Worm (Caenorhabditis elegans) whole organism, L3 larva: ENCODE results near the gene nspc-16.

Experiments used
- R02D3.7 ChIP-seq: fragments of 150-350 bp; optimal IDR thresholded peaks from 2 replicates; lab custom pipeline; 2014; ENCODE audit warnings: missing biosample characterization, missing genetic modification characterization
- aly-2 ChIP-seq: fragments of 150-350 bp; optimal IDR thresholded peaks from 2 replicates; lab custom pipeline; 2014; ENCODE audit warnings: missing biosample characterization, missing genetic modification characterization
- ama-1 ChIP-seq: fragments of 150-350 bp; optimal IDR thresholded peaks from 2 replicates; lab custom pipeline; 2018
- ceh-28 ChIP-seq: fragments of 150-350 bp; optimal IDR thresholded peaks from 2 replicates; lab custom pipeline; 2014; ENCODE audit warnings: missing biosample characterization, missing genetic modification reagents, missing genetic modification characterization
- egl-27 ChIP-seq: sonication (generic microtip); optimal IDR thresholded peaks from 4 replicates; lab custom pipeline; 2017; ENCODE audit warnings: missing biosample characterization, missing genetic modification reagents, missing genetic modification characterization
- egl-5 ChIP-seq: fragments of 150-350 bp; optimal IDR thresholded peaks from 2 replicates; lab custom pipeline; 2017; ENCODE audit warnings: missing biosample characterization, missing genetic modification reagents, missing genetic modification characterization, inconsistent platforms
- elt-1 ChIP-seq: fragments of 150-350 bp; optimal IDR thresholded peaks from 2 replicates; lab custom pipeline; 2014; ENCODE audit warnings: missing biosample characterization, missing genetic modification characterization
- elt-2 ChIP-seq: sonication (generic microtip); optimal IDR thresholded peaks from 2 replicates; lab custom pipeline; 2016; ENCODE audit warnings: missing genetic modification reagents, mild to moderate bottlenecking, missing genetic modification characterization, missing compliant biosample characterization
- elt-3 ChIP-seq, 3 experiments: fragments of 150-350 bp in 1 of 3; sonication (generic microtip) in 2 of 3; optimal IDR thresholded peaks; 2 replicates in 2 of 3; 4 replicates in 1 of 3; lab custom pipeline; 2014 to 2017; ENCODE audit warnings: missing biosample characterization in 3 of 3, missing genetic modification characterization in 3 of 3
- fkh-10 ChIP-seq: sonication (generic microtip); optimal IDR thresholded peaks from 2 replicates; lab custom pipeline; 2017; ENCODE audit warnings: missing biosample characterization, missing genetic modification reagents, missing genetic modification characterization
- fkh-2 ChIP-seq: fragments of 150-350 bp; optimal IDR thresholded peaks from 2 replicates; lab custom pipeline; 2014; ENCODE audit warnings: missing biosample characterization, missing genetic modification reagents, missing genetic modification characterization
- fos-1 ChIP-seq: fragments of 150-350 bp; optimal IDR thresholded peaks from 2 replicates; lab custom pipeline; 2014; ENCODE audit warnings: missing biosample characterization, missing genetic modification characterization
- hmg-11 ChIP-seq: sonication (generic microtip); optimal IDR thresholded peaks from 2 replicates; lab custom pipeline; 2016; ENCODE audit warnings: missing genetic modification characterization, missing compliant biosample characterization
- jun-1 ChIP-seq: fragments of 150-350 bp; optimal IDR thresholded peaks from 2 replicates; lab custom pipeline; 2014; ENCODE audit warnings: missing biosample characterization, missing genetic modification reagents, missing genetic modification characterization
- lin-15B ChIP-seq: fragments of 150-350 bp; optimal IDR thresholded peaks from 2 replicates; lab custom pipeline; 2014; ENCODE audit warnings: missing biosample characterization, missing genetic modification characterization
- lin-39 ChIP-seq: fragments of 150-350 bp; optimal IDR thresholded peaks from 2 replicates; lab custom pipeline; 2018; ENCODE audit warnings: missing biosample characterization, missing genetic modification reagents, missing genetic modification characterization
- mdl-1 ChIP-seq: fragments of 150-350 bp; optimal IDR thresholded peaks from 2 replicates; lab custom pipeline; 2014; ENCODE audit warnings: missing biosample characterization, missing genetic modification characterization
- mml-1 ChIP-seq: fragments of 150-350 bp; sonication (generic microtip); optimal IDR thresholded peaks from 3 replicates; lab custom pipeline; 2014; ENCODE audit warnings: missing biosample characterization, missing genetic modification characterization
- nfya-1 ChIP-seq: sonication (generic microtip); optimal IDR thresholded peaks from 2 replicates; lab custom pipeline; 2017; ENCODE audit warnings: missing genetic modification characterization, mild to moderate bottlenecking, missing compliant biosample characterization, antibody characterized with exemption, moderate library complexity; ENCODE audit not compliant: insufficient read depth
- nhr-11 ChIP-seq: fragments of 150-350 bp; optimal IDR thresholded peaks from 2 replicates; lab custom pipeline; 2014; ENCODE audit warnings: missing biosample characterization, missing genetic modification characterization
- nhr-23 ChIP-seq: fragments of 150-350 bp; optimal IDR thresholded peaks from 2 replicates; lab custom pipeline; 2014; ENCODE audit warnings: missing biosample characterization, missing genetic modification reagents, missing genetic modification characterization
- nhr-25 ChIP-seq: sonication (generic microtip); optimal IDR thresholded peaks from 2 replicates; lab custom pipeline; 2017; ENCODE audit warnings: missing biosample characterization, missing genetic modification characterization
- nhr-43 ChIP-seq: sonication (generic microtip); optimal IDR thresholded peaks from 2 replicates; lab custom pipeline; 2016; ENCODE audit warnings: mild to moderate bottlenecking, missing genetic modification characterization, missing compliant biosample characterization; ENCODE audit not compliant: poor library complexity, severe bottlenecking
- pha-4 ChIP-seq: fragments of 150-350 bp; optimal IDR thresholded peaks from 2 replicates; lab custom pipeline; 2014; ENCODE audit warnings: missing biosample characterization, missing genetic modification reagents, missing genetic modification characterization
- skn-1 ChIP-seq: fragments of 150-350 bp; optimal IDR thresholded peaks from 2 replicates; lab custom pipeline; 2014; ENCODE audit warnings: missing biosample characterization, missing genetic modification characterization
- tbx-2 ChIP-seq: sonication (generic microtip); optimal IDR thresholded peaks from 2 replicates; lab custom pipeline; 2016; ENCODE audit warnings: mild to moderate bottlenecking, missing genetic modification characterization, missing compliant biosample characterization
- unc-62 ChIP-seq: fragments of 150-350 bp; sonication (generic microtip); optimal IDR thresholded peaks from 4 replicates; lab custom pipeline; 2014; ENCODE audit warnings: missing biosample characterization, missing genetic modification reagents, missing genetic modification characterization
- zag-1 ChIP-seq: fragments of 150-350 bp; optimal IDR thresholded peaks from 2 replicates; lab custom pipeline; 2014; ENCODE audit warnings: missing biosample characterization, missing genetic modification characterization
- ztf-11 ChIP-seq: fragments of 150-350 bp; optimal IDR thresholded peaks from 2 replicates; lab custom pipeline; 2014; ENCODE audit warnings: missing biosample characterization, missing genetic modification characterization
- ztf-4 ChIP-seq: fragments of 150-350 bp; optimal IDR thresholded peaks from 2 replicates; lab custom pipeline; 2014; ENCODE audit warnings: missing biosample characterization, missing genetic modification characterization

nspc-16 gene

DNA sequence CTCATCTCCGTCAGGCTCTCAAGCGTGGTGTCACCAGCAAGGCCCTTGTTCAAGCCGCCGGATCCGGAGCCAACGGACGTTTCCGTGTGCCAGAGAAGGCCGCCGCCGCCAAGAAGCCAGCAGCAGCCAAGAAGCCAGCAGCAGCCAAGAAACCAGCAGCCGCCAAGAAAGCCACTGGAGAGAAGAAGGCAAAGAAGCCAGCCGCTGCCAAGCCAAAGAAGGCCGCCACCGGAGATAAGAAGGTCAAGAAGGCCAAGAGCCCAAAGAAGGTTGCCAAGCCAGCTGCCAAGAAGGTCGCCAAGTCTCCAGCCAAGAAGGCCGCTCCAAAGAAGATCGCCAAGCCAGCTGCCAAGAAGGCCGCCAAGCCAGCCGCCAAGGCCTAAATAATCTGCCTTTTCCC is 32.9 kb upstream of the nspc-16 start:
- TF ChIP-seq aly-2 (tag; lab: Kevin White, UChicago): no peak
- TF ChIP-seq nhr-11: no peak

DNA sequence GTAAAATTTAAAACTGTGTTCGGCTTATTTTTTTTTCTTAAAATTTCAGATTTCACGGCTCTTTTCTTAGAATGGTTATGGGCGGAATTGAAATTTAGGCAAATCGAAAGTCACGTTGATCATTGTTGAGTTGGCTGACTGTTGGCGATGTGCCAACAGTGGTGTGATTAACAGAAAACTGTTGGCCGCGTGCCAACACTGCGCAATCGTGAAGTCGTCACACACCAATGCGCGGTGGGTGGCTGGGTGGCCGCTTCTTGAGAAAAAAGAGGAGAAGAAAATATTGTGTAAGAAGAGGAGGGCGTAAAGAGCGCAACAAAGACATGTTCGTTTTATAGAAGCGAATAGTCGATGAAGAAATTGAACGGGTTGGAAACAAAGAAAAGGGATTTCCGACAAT is 32.3 kb upstream of the nspc-16 start:
- TF ChIP-seq nhr-25 (tag; lab: Kevin White, UChicago): peak; percentile 5
- TF ChIP-seq ama-1 (lab: Kevin White, UChicago): peak; percentile 63
- TF ChIP-seq pha-4 (tag; lab: Kevin White, UChicago): peak; percentile 18
- TF ChIP-seq hmg-11 (tag; lab: Kevin White, UChicago): peak; percentile 41
- no peak for TF ChIP-seq mml-1
- peak; percentile 39 for TF ChIP-seq elt-1 (tag; lab: Kevin White, UChicago)
- peak; percentile 7 for TF ChIP-seq lin-39
- no peak for TF ChIP-seq fkh-10 (GFP tag; lab: Kevin White, UChicago)
- peak; percentile 31 for TF ChIP-seq nfya-1

DNA sequence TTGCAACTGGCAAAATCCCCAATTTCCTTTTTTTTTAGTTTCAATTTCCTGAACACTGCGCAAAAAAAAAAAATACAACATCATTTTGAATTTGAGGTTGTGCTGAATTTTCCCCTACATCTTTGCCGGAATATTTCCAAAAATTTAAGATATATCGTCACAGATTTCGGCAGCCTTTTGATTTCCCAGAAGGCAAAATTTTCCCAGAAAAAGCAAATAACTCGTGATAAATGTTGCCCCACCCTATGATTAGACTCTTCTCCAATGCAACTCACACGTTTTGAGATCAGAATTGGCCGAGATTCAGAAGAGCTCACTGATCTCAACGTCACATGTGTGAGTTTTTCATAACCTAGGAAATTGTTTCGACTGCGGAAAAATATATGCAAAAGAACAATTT is 30.9 kb upstream of the nspc-16 start:
- TF ChIP-seq zag-1 (tag; lab: Kevin White, UChicago) (no peak), elt-2 (no peak), fkh-2 (tag; lab: Kevin White, UChicago) (no peak), jun-1 (no peak), nhr-23 (tag; lab: Kevin White, UChicago) (no peak), fos-1 (tag; lab: Kevin White, UChicago) (no peak), pha-4 (tag; lab: Kevin White, UChicago) (no peak), ztf-4 (tag; lab: Kevin White, UChicago) (no peak), elt-1 (tag; lab: Kevin White, UChicago) (no peak), skn-1 (tag; lab: Kevin White, UChicago) (no peak), R02D3.7 (tag; lab: Kevin White, UChicago) (no peak), aly-2 (tag; lab: Kevin White, UChicago) (no peak), ztf-11 (no peak), ceh-28 (tag; lab: Kevin White, UChicago) (no peak), elt-3 (tag; optimal IDR thresholded peaks at IDR 0.05; lab: Kevin White, UChicago) (no peak), mdl-1 (tag; lab: Kevin White, UChicago) (no peak), unc-62 (no peak), egl-5 (no peak), ama-1 (lab: Kevin White, UChicago) (no peak)

DNA sequence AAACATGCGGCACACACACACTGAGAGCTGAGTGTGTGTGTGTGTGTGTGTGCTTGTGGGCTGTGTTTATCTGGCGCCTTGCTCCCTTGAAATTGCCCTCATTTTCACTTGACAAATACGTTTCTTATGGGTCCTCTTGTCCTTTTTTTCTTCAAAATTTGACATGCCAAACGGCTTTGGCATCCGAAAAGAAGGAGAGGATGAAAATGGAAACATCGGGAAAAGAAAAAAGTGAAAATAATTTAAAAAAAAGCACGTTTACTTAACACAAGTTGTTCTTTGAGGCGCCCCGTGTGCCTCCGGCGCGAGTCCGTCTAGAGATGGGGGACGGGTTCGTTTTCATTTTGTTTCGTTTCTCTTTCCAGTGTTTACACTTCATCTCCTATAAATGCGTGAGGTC is 28.3 kb upstream of the nspc-16 start:
- TF ChIP-seq lin-39 (peak; percentile 61), zag-1 (tag; lab: Kevin White, UChicago) (no peak), fkh-10 (GFP tag; lab: Kevin White, UChicago) (no peak), pha-4 (tag; lab: Kevin White, UChicago) (peak; percentile 41), nfya-1 (peak; percentile 9)

DNA sequence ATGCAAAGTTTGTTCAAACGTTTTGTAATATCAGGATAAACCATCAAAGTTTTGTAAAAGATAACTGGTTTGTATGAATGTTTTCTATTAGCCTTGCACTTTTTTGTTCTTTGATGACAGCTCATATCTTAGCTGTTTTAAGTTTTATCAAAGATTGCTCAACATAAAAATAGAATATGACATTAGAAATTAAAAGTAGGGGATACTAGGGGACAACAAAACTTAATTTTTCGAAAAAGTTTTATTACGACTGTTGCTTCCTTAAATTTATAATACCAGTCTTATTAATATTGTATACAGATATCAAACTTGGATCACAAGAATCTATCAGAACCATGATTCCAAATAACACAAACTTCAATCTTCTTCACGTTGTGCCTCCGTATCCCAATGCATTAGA is 27.6 kb upstream of the nspc-16 start, which contains the start of gene ztf-14:
Gene ztf-14 (plus strand): TSS at position 301 of the 400 bp plus-strand sequence.
- TF ChIP-seq lin-39 (no peak), pha-4 (tag; lab: Kevin White, UChicago) (no peak), ztf-11 (no peak), hmg-11 (tag; lab: Kevin White, UChicago) (no peak), tbx-2 (no peak), egl-27 (tag; lab: Kevin White, UChicago) (no peak), ceh-28 (tag; lab: Kevin White, UChicago) (no peak)

DNA sequence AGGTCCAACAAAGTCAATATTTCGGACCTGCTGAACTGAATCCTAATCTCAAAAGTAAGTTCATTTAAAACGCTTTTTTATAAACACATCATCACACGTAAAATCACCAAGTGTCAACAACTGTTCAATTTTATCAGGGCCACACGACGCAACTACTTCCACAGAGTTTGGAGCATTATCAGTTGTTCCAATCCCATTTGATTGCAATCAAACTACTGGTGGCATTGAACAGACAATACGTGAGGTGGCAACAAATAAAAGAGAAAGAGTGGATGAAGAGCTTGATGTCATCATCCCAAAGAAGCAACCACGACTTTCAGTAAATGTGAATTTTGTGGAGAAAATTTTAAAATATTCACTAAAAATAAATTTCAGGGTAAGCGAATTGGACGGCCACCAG is 26.8 kb upstream of the nspc-16 start:
- TF ChIP-seq lin-15B (tag; lab: Kevin White, UChicago) (no peak), egl-5 (peak; percentile 81)

DNA sequence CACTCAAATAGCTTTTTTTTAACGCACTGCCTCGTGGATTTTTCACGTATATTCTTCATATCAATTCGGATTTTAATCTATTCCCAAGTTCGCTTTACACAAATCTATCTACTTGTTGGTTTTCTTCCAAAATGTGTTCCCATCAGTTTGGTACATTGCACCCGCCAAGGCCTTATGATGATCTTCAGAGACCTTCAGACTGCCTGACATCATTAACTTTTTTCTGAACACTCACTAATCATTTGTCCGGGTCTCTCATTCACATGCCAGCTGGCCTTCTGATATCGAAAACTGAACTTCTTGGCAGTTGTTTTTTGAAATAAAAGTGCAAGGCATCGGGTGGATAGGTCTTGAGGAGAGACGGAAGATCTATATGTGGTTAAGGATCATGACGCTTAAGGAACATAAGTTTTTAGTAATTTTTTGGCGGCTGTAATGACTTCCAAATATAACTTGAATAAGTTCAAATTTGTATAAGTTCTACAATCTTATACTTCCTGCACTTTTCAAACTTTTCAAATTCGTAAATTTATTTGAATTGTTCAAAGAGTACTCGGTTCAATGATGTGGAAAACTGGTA is 23.5 kb upstream of the nspc-16 start:
- TF ChIP-seq nhr-25 (tag; lab: Kevin White, UChicago) (peak; percentile 53), jun-1 (no peak), nhr-43 (peak; percentile 5)
